Fruit fly (Drosophila melanogaster): Measurements from ENCODE around the gene GckIII.

The GckIII gene

dm6 chr3R:17078961-17079858 is 6.1 kb upstream of the GckIII start (continued):
- TF ChIP-seq CG6272 (GFP tag; IDR thresholded peaks at IDR 0.05) (no peak), ewg (GFP tag; optimal IDR thresholded peaks at IDR 0.05) (no peak), pros (GFP tag; optimal IDR thresholded peaks at IDR 0.05) (peak; percentile 15), unpg (GFP tag; optimal IDR thresholded peaks at IDR 0.05) (peak; percentile 23), cwo (GFP tag; optimal IDR thresholded peaks at IDR 0.05) (peak; percentile 46), CG10321 (GFP tag; IDR thresholded peaks at IDR 0.05) (no peak), CG8281 (tag; optimal IDR thresholded peaks at IDR 0.05) (no peak), HLH4C (GFP tag; IDR thresholded peaks at IDR 0.05; ENCODE audit: partially characterized antibody) (no peak), dmrt99B (tag; optimal IDR thresholded peaks at IDR 0.05) (no peak), Abd-B (GFP tag; optimal IDR thresholded peaks at IDR 0.05) (no peak), CG2202 (tag; optimal IDR thresholded peaks at IDR 0.05) (peak; percentile 39), mld (GFP tag; IDR thresholded peaks at IDR 0.05; ENCODE audit: partially characterized antibody) (no peak), Six4 (GFP tag; optimal IDR thresholded peaks at IDR 0.05) (no peak), Fer2 (tag; optimal IDR thresholded peaks at IDR 0.05) (no peak), tll (GFP tag; optimal IDR thresholded peaks at IDR 0.05) (peak in 1 of 2 experiments; percentile 59), klu (GFP tag; IDR thresholded peaks at IDR 0.05) (no peak), CG5180 (GFP tag; optimal IDR thresholded peaks at IDR 0.05) (peak; percentile 51), CG13624 (GFP tag; optimal IDR thresholded peaks at IDR 0.05) (no peak), Dbx (GFP tag; IDR thresholded peaks at IDR 0.05) (peak; percentile 24; the same call in 1 of the 3 replicates), Rfx (GFP tag; IDR thresholded peaks at IDR 0.05) (peak; percentile 35; the same call in 1 of the 2 replicates), Trl (optimal IDR thresholded peaks at IDR 0.05) (peak in 1 of 2 experiments; percentile 14), Trl (GFP tag; optimal IDR thresholded peaks at IDR 0.05) (no peak), dpn (GFP tag; optimal IDR thresholded peaks at IDR 0.05) (no peak), D (optimal IDR thresholded peaks at IDR 0.05) (peak; percentile 84), D (GFP tag; optimal IDR thresholded peaks at IDR 0.05) (peak; percentile 11), Oaz (GFP tag; IDR thresholded peaks at IDR 0.05) (no peak), CG8359 (GFP tag; optimal IDR thresholded peaks at IDR 0.05; ENCODE audit: borderline replicate concordance) (peak; percentile 34), her (GFP tag; optimal IDR thresholded peaks at IDR 0.05) (peak; percentile 33), lbe (GFP tag; optimal IDR thresholded peaks at IDR 0.05) (no peak), CG10209 (GFP tag; optimal IDR thresholded peaks at IDR 0.05) (no peak), CG14667 (GFP tag; IDR thresholded peaks at IDR 0.05) (no peak), inv (GFP tag; IDR thresholded peaks at IDR 0.05; ENCODE audit: partially characterized antibody) (no peak), Hmr (GFP tag; optimal IDR thresholded peaks at IDR 0.05) (peak; percentile 2)

- peak in 1 of 2 experiments; percentile 69 for TF ChIP-seq Hr51 (GFP tag; optimal IDR thresholded peaks at IDR 0.05)
- TF ChIP-seq crc (GFP tag; optimal IDR thresholded peaks at IDR 0.05), result no peak
- no peak for TF ChIP-seq HLH3B (GFP tag; IDR thresholded peaks at IDR 0.05)
- TF ChIP-seq gfzf (GFP tag; optimal IDR thresholded peaks at IDR 0.05), result peak; percentile 94
- no peak for TF ChIP-seq Taf1 (GFP tag; IDR thresholded peaks at IDR 0.05)
- no peak for TF ChIP-seq en (GFP tag; optimal IDR thresholded peaks at IDR 0.05)
- TF ChIP-seq Opbp (GFP tag; IDR thresholded peaks at IDR 0.05; ENCODE audit: partially characterized antibody), result peak; percentile 71
- TF ChIP-seq nerfin-2 (GFP tag; IDR thresholded peaks at IDR 0.05; ENCODE audit: partially characterized antibody), result no peak
- no peak for TF ChIP-seq Ssrp (tag; optimal IDR thresholded peaks at IDR 0.05)
- TF ChIP-seq CG7928 (GFP tag; optimal IDR thresholded peaks at IDR 0.05), result peak; percentile 43
- no peak for TF ChIP-seq Dip2 (GFP tag; IDR thresholded peaks at IDR 0.05)
- TF ChIP-seq CG3281 (GFP tag; optimal IDR thresholded peaks at IDR 0.05), result no peak
- TF ChIP-seq NC2α (GFP tag; optimal IDR thresholded peaks at IDR 0.05), result peak; percentile 35
- no peak for TF ChIP-seq gt (GFP tag; IDR thresholded peaks at IDR 0.05)
- TF ChIP-seq D19B (GFP tag; optimal IDR thresholded peaks at IDR 0.05), result peak; percentile 50
- peak; percentile 41 for TF ChIP-seq gcm2 (GFP tag; optimal IDR thresholded peaks at IDR 0.05)
- no peak for TF ChIP-seq ro (GFP tag; IDR thresholded peaks at IDR 0.05)
These were observed 5.5 kb upstream of the GckIII start, which contains the start of the genes Keap1 and kuk for dm6 chr3R:17079859-17080255. Gene Keap1, minus strand, starts transcription at chr3R:17079945. Gene kuk, plus strand, starts transcription at chr3R:17080244.
